Fruit fly (Drosophila melanogaster): ENCODE results near the gene CG18213.

DNA sequence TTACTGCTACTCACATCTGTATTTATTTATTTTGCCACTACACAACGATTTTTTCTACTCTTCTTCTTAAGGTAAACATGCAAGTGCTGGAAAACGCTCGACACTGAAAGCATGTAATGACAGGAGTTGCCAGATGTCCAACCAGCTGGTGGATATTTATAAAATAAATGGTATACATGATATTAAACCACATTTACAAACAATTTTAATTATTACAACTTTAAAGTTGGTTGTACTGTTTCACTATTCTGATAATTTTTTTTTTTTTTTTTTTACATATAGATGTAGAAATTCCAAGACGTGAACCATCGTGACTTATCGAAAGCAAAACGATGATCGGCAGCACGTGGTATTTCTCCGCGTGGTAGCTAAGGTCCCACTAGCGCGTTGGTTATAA lies 39.9 kb upstream of the CG18213 start, which contains the start of the genes Keap1 and kuk:
- TF ChIP-seq Smox (GFP tag; optimal IDR thresholded peaks at IDR 0.05) (peak; percentile 66), Gug (GFP tag; IDR thresholded peaks at IDR 0.05) (peak; percentile 48; the same call in 1 of the 2 replicates), fd59A (GFP tag; optimal IDR thresholded peaks at IDR 0.05) (no peak), eg (GFP tag; IDR thresholded peaks at IDR 0.05) (peak; percentile 72; the same call in 1 of the 3 replicates), CG1621 (tag; optimal IDR thresholded peaks at IDR 0.05) (no peak), spab (GFP tag; optimal IDR thresholded peaks at IDR 0.05) (no peak), Lpt (GFP tag; optimal IDR thresholded peaks at IDR 0.05) (peak; percentile 23)
